Worm (Caenorhabditis elegans): ENCODE results near the gene F45E1.4.

ce11 chrX:7977452-7977851, 8.3 kb upstream of the F45E1.4 start:
- no peak for TF ChIP-seq pha-4 (tag; optimal IDR thresholded peaks at IDR 0.05)
- no peak for TF ChIP-seq nhr-28 (tag; optimal IDR thresholded peaks at IDR 0.05)
- no peak for TF ChIP-seq bed-3 (GFP tag; optimal IDR thresholded peaks at IDR 0.05)
- no peak for TF ChIP-seq unc-39 (tag; optimal IDR thresholded peaks at IDR 0.05)
- TF ChIP-seq unc-62 (GFP tag; optimal IDR thresholded peaks at IDR 0.05) = no peak
- TF ChIP-seq ztf-11 (tag; optimal IDR thresholded peaks at IDR 0.05) = no peak
- TF ChIP-seq cnd-1 (tag; optimal IDR thresholded peaks at IDR 0.05) = no peak
- no peak for TF ChIP-seq ceh-43 (GFP tag; optimal IDR thresholded peaks at IDR 0.05)
- TF ChIP-seq mep-1 (tag; optimal IDR thresholded peaks at IDR 0.05) = no peak
- no peak for TF ChIP-seq sem-2 (GFP tag; optimal IDR thresholded peaks at IDR 0.05)
- TF ChIP-seq elt-1 (tag; optimal IDR thresholded peaks at IDR 0.05; ENCODE audit: borderline replicate concordance, insufficient read depth) = no peak
- TF ChIP-seq mls-2 (tag; optimal IDR thresholded peaks at IDR 0.05) = no peak

Data from whole organism, mixed stage, embryonic.